Fruit fly (Drosophila melanogaster): Measurements from ENCODE around the gene DIP-epsilon.

Gene DIP-epsilon

dm6 chr2L:6426329-6426728 is 15.2 kb upstream of the DIP-epsilon start:
- TF ChIP-seq fru (GFP tag; optimal IDR thresholded peaks at IDR 0.05), result no peak
- no peak for TF ChIP-seq Sp1 (GFP tag; optimal IDR thresholded peaks at IDR 0.05)
- peak; percentile 63 for TF ChIP-seq h (GFP tag; optimal IDR thresholded peaks at IDR 0.05)

- TF ChIP-seq OdsH (GFP tag; optimal IDR thresholded peaks at IDR 0.05) (peak; percentile 4), Myc (optimal IDR thresholded peaks at IDR 0.05) (peak; percentile 41), Sp1 (GFP tag; optimal IDR thresholded peaks at IDR 0.05) (no peak), foxo (GFP tag; optimal IDR thresholded peaks at IDR 0.05) (no peak), CG9705 (GFP tag; optimal IDR thresholded peaks at IDR 0.05) (no peak), Jra (GFP tag; optimal IDR thresholded peaks at IDR 0.05) (no peak), GATAd (GFP tag; optimal IDR thresholded peaks at IDR 0.05) (no peak)
Observed at dm6 chr2L:6424198-6424597, 13.1 kb upstream of the DIP-epsilon start, which contains the start of gene Fic. Gene Fic (plus strand): TSS chr2L:6424336.

dm6 chr2L:6423148-6423547 is 12.0 kb upstream of the DIP-epsilon start, which contains the start of gene Tig:
Gene Tig (minus strand): TSS chr2L:6423310.
- TF ChIP-seq jim (GFP tag; optimal IDR thresholded peaks at IDR 0.05) (no peak), Rel (GFP tag; optimal IDR thresholded peaks at IDR 0.05) (no peak), Rel (tag; optimal IDR thresholded peaks at IDR 0.05) (peak; percentile 40)

- no peak for TF ChIP-seq foxo (GFP tag; optimal IDR thresholded peaks at IDR 0.05)
- TF ChIP-seq Hnf4 (GFP tag; optimal IDR thresholded peaks at IDR 0.05), result no peak
Observed at dm6 chr2L:6422488-6422887, 11.4 kb upstream of the DIP-epsilon start.

dm6 chr2L:6421495-6421894 is 10.4 kb upstream of the DIP-epsilon start:
- TF ChIP-seq rgr (GFP tag; optimal IDR thresholded peaks at IDR 0.05), result no peak
- no peak for TF ChIP-seq HLH106 (tag; optimal IDR thresholded peaks at IDR 0.05)
- TF ChIP-seq usp (GFP tag; optimal IDR thresholded peaks at IDR 0.05), result no peak
- no peak for TF ChIP-seq CG9705 (GFP tag; optimal IDR thresholded peaks at IDR 0.05)
- no peak for TF ChIP-seq CG32264 (GFP tag; optimal IDR thresholded peaks at IDR 0.05)
- no peak for TF ChIP-seq Rel (GFP tag; optimal IDR thresholded peaks at IDR 0.05)
- no peak for TF ChIP-seq Rel (tag; optimal IDR thresholded peaks at IDR 0.05)
- TF ChIP-seq Dfd (GFP tag; optimal IDR thresholded peaks at IDR 0.05), result no peak
- TF ChIP-seq dmrt93B (GFP tag; optimal IDR thresholded peaks at IDR 0.05), result no peak
- TF ChIP-seq tai (GFP tag; optimal IDR thresholded peaks at IDR 0.05), result no peak
- no peak for TF ChIP-seq foxo (GFP tag; optimal IDR thresholded peaks at IDR 0.05)
- no peak for TF ChIP-seq Hnf4 (GFP tag; optimal IDR thresholded peaks at IDR 0.05)
- no peak for TF ChIP-seq h (GFP tag; optimal IDR thresholded peaks at IDR 0.05)
- TF ChIP-seq lola (GFP tag; optimal IDR thresholded peaks at IDR 0.05), result no peak
- no peak for TF ChIP-seq pan (optimal IDR thresholded peaks at IDR 0.05)
- TF ChIP-seq jim (GFP tag; optimal IDR thresholded peaks at IDR 0.05), result no peak
- no peak for TF ChIP-seq dl (GFP tag; optimal IDR thresholded peaks at IDR 0.05; ENCODE audit: insufficient read depth in 1 of 2, partially characterized antibody in 2 of 2)
- TF ChIP-seq br (GFP tag; optimal IDR thresholded peaks at IDR 0.05), result no peak
- no peak for TF ChIP-seq psq (GFP tag; optimal IDR thresholded peaks at IDR 0.05)
- no peak for TF ChIP-seq Dif (GFP tag; optimal IDR thresholded peaks at IDR 0.05; ENCODE audit: partially characterized antibody)
- no peak for TF ChIP-seq woc (GFP tag; optimal IDR thresholded peaks at IDR 0.05)

- TF ChIP-seq N (GFP tag; optimal IDR thresholded peaks at IDR 0.05), result no peak
- no peak for TF ChIP-seq br (GFP tag; optimal IDR thresholded peaks at IDR 0.05)
- no peak for TF ChIP-seq dsf (GFP tag; optimal IDR thresholded peaks at IDR 0.05; ENCODE audit: borderline replicate concordance)
- no peak for TF ChIP-seq dl (GFP tag; optimal IDR thresholded peaks at IDR 0.05; ENCODE audit: insufficient read depth in 1 of 2, partially characterized antibody in 2 of 2)
- no peak for TF ChIP-seq brk (GFP tag; optimal IDR thresholded peaks at IDR 0.05)
- TF ChIP-seq ey (GFP tag; optimal IDR thresholded peaks at IDR 0.05), result no peak
- TF ChIP-seq woc (GFP tag; optimal IDR thresholded peaks at IDR 0.05), result no peak
- TF ChIP-seq lola (GFP tag; optimal IDR thresholded peaks at IDR 0.05), result no peak
- no peak for TF ChIP-seq Jra (GFP tag; optimal IDR thresholded peaks at IDR 0.05)
Observed at dm6 chr2L:6411953-6412352, 827 bp upstream of the DIP-epsilon start, which contains the start of gene CG13982. Gene CG13982 (plus strand): TSS chr2L:6412315.
